Fruit fly (Drosophila melanogaster): ENCODE measurements around the gene Lipt2.

- TF ChIP-seq CG8478 (optimal IDR thresholded peaks at IDR 0.05) (no peak), CTCF (optimal IDR thresholded peaks at IDR 0.05) (no peak)
Measured at dm6 chr3R:4471846-4472693, 34.9 kb upstream of the Lipt2 start.

Data from S2 (cell line).